Comparison of ENCODE assay signal across 5 worm cellular contexts in genomic region chrIV:15188298-15188883, ce11.
A peak's percentile ranks its signal among the peaks of the same experiment; 100 is the strongest.
TF ChIP-seq lines count a peak whose summit lies in the region.

No protein-coding gene starts in this region.

TF ChIP-seq in whole organism, L1 larva, 84 proteins besides CTCF, POLR2A, EP300 and RAD21:
- peak; percentile 55 for TF ChIP-seq unc-98 (GFP tag; IDR thresholded peaks at IDR 0.05; lab: Robert Waterston, UW)

TF ChIP-seq in whole organism, L4 larva, 104 proteins besides CTCF, POLR2A, EP300 and RAD21:
- TF ChIP-seq F44E2.7 (GFP tag; IDR thresholded peaks at IDR 0.05; lab: Robert Waterston, UW) (0 out of 2 replicates have a peak, but pooled peaks have one; percentile 44), tag-97 (GFP tag; IDR thresholded peaks at IDR 0.05; lab: Robert Waterston, UW) (0 out of 2 replicates have a peak, but pooled peaks have one; percentile 15), Y75B8A.6 (GFP tag; IDR thresholded peaks at IDR 0.05; lab: Robert Waterston, UW) (0 out of 2 replicates have a peak, but pooled peaks have one; percentile 18)

TF ChIP-seq in whole organism, early embryonic, 17 proteins besides CTCF, POLR2A, EP300 and RAD21:
- TF ChIP-seq sea-1 (GFP tag; conservative IDR thresholded peaks at IDR 0.05; lab: Robert Waterston, UW) (peak; percentile 62; the same call in 1 of the 2 replicates), pes-1 (GFP tag; IDR thresholded peaks at IDR 0.05; lab: Robert Waterston, UW) (peak; percentile 52), tbx-11 (GFP tag; IDR thresholded peaks at IDR 0.05; lab: Robert Waterston, UW) (0 out of 2 replicates have a peak, but pooled peaks have one; percentile 25)
TF ChIP-seq in whole organism, early embryonic: peak in this region for 3; not testable (repeated sequence) for 14.

TF ChIP-seq in whole organism, midembryonic, 9 proteins besides CTCF, POLR2A, EP300 and RAD21:
- TF ChIP-seq klf-2 (GFP tag; conservative IDR thresholded peaks at IDR 0.05; lab: Robert Waterston, UW): 0 out of 2 replicates have a peak, but pooled peaks have one; percentile 70

TF ChIP-seq in whole organism, young adult, 124 proteins besides CTCF, POLR2A, EP300 and RAD21:
- peak; percentile 42; the same call in 1 of the 2 replicates for TF ChIP-seq ceh-91 (GFP tag; IDR thresholded peaks at IDR 0.05; lab: Robert Waterston, UW)
- TF ChIP-seq ztf-28 (GFP tag; IDR thresholded peaks at IDR 0.05; lab: Robert Waterston, UW): 0 out of 2 replicates have a peak, but pooled peaks have one; percentile 62
- peak; percentile 9; the same call in 1 of the 2 replicates for TF ChIP-seq D2030.7 (GFP tag; IDR thresholded peaks at IDR 0.05; lab: Robert Waterston, UW)
- 0 out of 2 replicates have a peak, but pooled peaks have one; percentile 4 for TF ChIP-seq egrh-3 (GFP tag; IDR thresholded peaks at IDR 0.05; lab: Robert Waterston, UW)
- TF ChIP-seq F33H1.4 (GFP tag; IDR thresholded peaks at IDR 0.05; lab: Robert Waterston, UW): peak; percentile 78
- TF ChIP-seq cebp-2 (GFP tag; IDR thresholded peaks at IDR 0.05; lab: Robert Waterston, UW): 0 out of 2 replicates have a peak, but pooled peaks have one; percentile 87
- 0 out of 2 replicates have a peak, but pooled peaks have one; percentile 38 for TF ChIP-seq nhr-120 (GFP tag; IDR thresholded peaks at IDR 0.05; lab: Robert Waterston, UW)
- TF ChIP-seq dox-1 (GFP tag; IDR thresholded peaks at IDR 0.05; lab: Robert Waterston, UW): peak; percentile 29; the same call in 1 of the 2 replicates
- TF ChIP-seq madf-3 (GFP tag; IDR thresholded peaks at IDR 0.05; lab: Robert Waterston, UW): 0 out of 2 replicates have a peak, but pooled peaks have one; percentile 74
- peak; percentile 62 for TF ChIP-seq attf-6 (GFP tag; IDR thresholded peaks at IDR 0.05; lab: Robert Waterston, UW)
